Worm (Caenorhabditis elegans) whole organism, L4/young adult: ENCODE measurements around the gene popl-5.

Source experiments
- W03F9.2 ChIP-seq: fragments of 150-350 bp; optimal IDR thresholded peaks from 2 replicates; lab custom pipeline; 2014; ENCODE audit warnings: missing biosample characterization, missing genetic modification characterization
- him-1 ChIP-seq: sonication (generic microtip); optimal IDR thresholded peaks from 2 replicates; lab custom pipeline; 2016; ENCODE audit warnings: missing genotype, missing genetic modification reagents, missing genetic modification characterization, missing compliant biosample characterization

- TF ChIP-seq him-1 (tag; lab: Kevin White, UChicago) (no peak), W03F9.2 (no peak)
These were observed 47.5 kb upstream of the popl-5 start, which contains the start of gene nrps-1 for ce11 chrIII:11534624-11535079.
